Worm (Caenorhabditis elegans): Measurements from ENCODE around the gene kup-1.

Gene kup-1

DNA sequence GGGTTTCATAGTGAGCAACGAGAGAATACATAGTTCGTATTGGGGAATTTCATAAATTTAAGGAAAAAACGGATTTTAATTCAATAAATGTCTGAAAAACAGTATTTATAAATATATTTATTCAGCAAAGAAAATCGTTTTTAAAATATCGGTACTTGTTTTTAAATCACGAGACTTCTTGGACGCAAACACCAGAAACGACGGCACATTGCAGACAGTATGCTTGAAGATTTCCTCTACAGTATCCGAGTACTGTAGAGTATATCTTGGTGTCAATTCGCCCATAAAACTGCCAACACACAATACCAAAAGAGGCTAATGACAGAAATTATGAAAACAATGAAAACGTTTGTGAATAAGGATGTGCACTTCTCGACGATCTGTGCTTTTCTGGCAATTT is 25.2 kb upstream of the kup-1 start (continued):
- no peak for TF ChIP-seq mbf-1 (tag; optimal IDR thresholded peaks at IDR 0.05)
- no peak for TF ChIP-seq nhr-6 (tag; optimal IDR thresholded peaks at IDR 0.05)
- TF ChIP-seq crh-2 (tag; optimal IDR thresholded peaks at IDR 0.05): no peak
- no peak for TF ChIP-seq nhr-77 (tag; optimal IDR thresholded peaks at IDR 0.05)
- peak in 1 of 2 experiments; percentile 59 for TF ChIP-seq lsy-2 (tag; optimal IDR thresholded peaks at IDR 0.05)
- no peak for TF ChIP-seq dmd-4 (tag; optimal IDR thresholded peaks at IDR 0.05)

DNA sequence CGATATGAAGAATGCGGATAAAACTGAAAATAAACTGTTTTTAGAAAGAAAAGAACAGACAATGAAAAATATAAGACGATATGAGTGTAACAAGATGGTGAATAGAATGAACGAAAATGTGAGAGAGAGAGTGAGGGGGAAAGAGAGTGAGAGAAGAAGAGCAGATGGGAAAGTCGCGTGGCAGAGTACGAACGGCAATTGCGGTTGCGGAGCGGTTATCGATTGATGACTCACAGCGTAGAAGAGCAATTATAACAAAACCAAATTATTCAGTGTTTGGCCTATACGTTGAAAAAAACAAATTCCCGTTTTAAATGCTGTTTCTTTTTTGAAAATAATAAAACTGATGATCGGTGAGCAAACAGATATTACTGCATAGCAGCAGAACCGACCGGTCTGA is 24.7 kb upstream of the kup-1 start, which contains the start of gene pqn-53:
pqn-53 (minus strand) TSS at position 23 of the 400 bp plus-strand sequence.
- peak; percentile 3 for TF ChIP-seq lin-11 (tag; optimal IDR thresholded peaks at IDR 0.05)
- no peak for TF ChIP-seq mab-5 (tag; optimal IDR thresholded peaks at IDR 0.05)
- peak; percentile 57 for TF ChIP-seq crh-2 (tag; optimal IDR thresholded peaks at IDR 0.05)
- TF ChIP-seq nhr-129 (tag; optimal IDR thresholded peaks at IDR 0.05): peak; percentile 52
- peak in 1 of 2 experiments; percentile 8 for TF ChIP-seq lsy-2 (tag; optimal IDR thresholded peaks at IDR 0.05)
- TF ChIP-seq C34F6.9 (tag; optimal IDR thresholded peaks at IDR 0.05): peak; percentile 64
- no peak for TF ChIP-seq nhr-10 (tag; optimal IDR thresholded peaks at IDR 0.05)
- TF ChIP-seq unc-55 (GFP tag; optimal IDR thresholded peaks at IDR 0.05): peak; percentile 16
- no peak for TF ChIP-seq R02D3.7 (tag; optimal IDR thresholded peaks at IDR 0.05)
- no peak for TF ChIP-seq Y55F3AM.14 (GFP tag; optimal IDR thresholded peaks at IDR 0.05)
- peak in 1 of 2 experiments; percentile 44 for TF ChIP-seq mdl-1 (tag; optimal IDR thresholded peaks at IDR 0.05)
- TF ChIP-seq fos-1 (tag; optimal IDR thresholded peaks at IDR 0.05): peak; percentile 93
- TF ChIP-seq F13H6.1 (tag; optimal IDR thresholded peaks at IDR 0.05): peak; percentile 0
- no peak for TF ChIP-seq gmeb-1 (tag; optimal IDR thresholded peaks at IDR 0.05)

DNA sequence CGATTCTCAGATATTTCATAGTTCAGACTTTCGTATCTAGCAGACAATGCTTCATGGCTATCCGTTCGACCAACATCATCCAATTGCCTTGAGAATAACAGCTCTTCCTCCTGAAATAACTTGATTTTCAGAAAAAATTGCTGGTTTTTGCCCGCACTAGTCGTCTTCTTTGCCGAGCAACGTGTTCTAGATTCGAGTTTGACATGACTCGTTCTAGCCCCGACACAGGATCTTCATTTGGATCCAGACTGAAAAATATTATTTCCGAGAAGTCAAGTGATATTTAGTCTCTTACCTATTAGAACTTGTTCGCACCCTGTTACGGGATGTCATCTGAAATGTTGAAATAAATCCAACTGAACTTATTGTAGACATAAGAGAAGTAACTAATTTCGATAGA is 22.4 kb upstream of the kup-1 start, which contains the start of gene clh-6:
clh-6 (minus strand) TSS at position 333 of the 400 bp plus-strand sequence.
- peak; percentile 58 for TF ChIP-seq ama-1 (optimal IDR thresholded peaks at IDR 0.05)
- no peak for TF ChIP-seq ZK546.5 (tag; optimal IDR thresholded peaks at IDR 0.05)
- TF ChIP-seq unc-62 (GFP tag; optimal IDR thresholded peaks at IDR 0.05): no peak
- peak; percentile 0 for TF ChIP-seq nhr-21 (tag; optimal IDR thresholded peaks at IDR 0.05)
- no peak for TF ChIP-seq sma-3 (GFP tag; optimal IDR thresholded peaks at IDR 0.05)
- no peak for TF ChIP-seq sem-4 (tag; optimal IDR thresholded peaks at IDR 0.05)
- TF ChIP-seq skn-1 (tag; optimal IDR thresholded peaks at IDR 0.05): no peak

DNA sequence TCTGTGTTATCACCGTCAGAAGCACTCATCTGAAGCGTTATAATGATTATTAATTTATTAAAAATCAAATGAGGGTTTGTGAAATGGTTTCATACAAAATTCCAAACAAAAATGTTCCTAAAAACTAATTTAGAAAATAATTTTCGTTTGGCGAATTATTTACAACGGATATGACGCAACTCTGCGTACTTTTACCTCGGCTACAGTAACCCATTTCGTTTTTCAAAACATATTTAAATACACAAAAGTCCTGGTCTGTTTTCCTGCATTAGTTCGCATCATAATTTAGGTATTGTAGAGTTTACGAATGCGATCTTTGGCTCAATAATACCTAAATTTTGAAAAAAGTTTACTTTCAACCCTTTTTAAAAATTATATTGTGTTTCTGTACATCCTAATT is 19.0 kb upstream of the kup-1 start, which contains the start of gene R07B7.2:
R07B7.2 (minus strand) TSS at position 35 of the 400 bp plus-strand sequence.
- TF ChIP-seq sma-9 (GFP tag; optimal IDR thresholded peaks at IDR 0.05): no peak
- TF ChIP-seq sma-9 (tag; optimal IDR thresholded peaks at IDR 0.05): no peak
- TF ChIP-seq F13H6.1 (tag; optimal IDR thresholded peaks at IDR 0.05): no peak
- TF ChIP-seq nhr-237 (tag; optimal IDR thresholded peaks at IDR 0.05): no peak
- TF ChIP-seq nhr-11 (tag; optimal IDR thresholded peaks at IDR 0.05): no peak
- TF ChIP-seq mdl-1 (tag; optimal IDR thresholded peaks at IDR 0.05): no peak
- TF ChIP-seq gmeb-1 (tag; optimal IDR thresholded peaks at IDR 0.05): no peak
- TF ChIP-seq mbf-1 (tag; optimal IDR thresholded peaks at IDR 0.05): no peak
- no peak for TF ChIP-seq nhr-21 (tag; optimal IDR thresholded peaks at IDR 0.05)
- TF ChIP-seq blmp-1 (tag; optimal IDR thresholded peaks at IDR 0.05; ENCODE audit: insufficient read depth): no peak
- no peak for TF ChIP-seq sem-4 (tag; optimal IDR thresholded peaks at IDR 0.05)
- no peak for TF ChIP-seq snpc-4 (tag; optimal IDR thresholded peaks at IDR 0.05)
- no peak for TF ChIP-seq crh-2 (tag; optimal IDR thresholded peaks at IDR 0.05)
- no peak for TF ChIP-seq lsy-2 (tag; optimal IDR thresholded peaks at IDR 0.05)
- TF ChIP-seq elt-1 (tag; optimal IDR thresholded peaks at IDR 0.05): no peak
- TF ChIP-seq sma-3 (GFP tag; optimal IDR thresholded peaks at IDR 0.05): no peak

DNA sequence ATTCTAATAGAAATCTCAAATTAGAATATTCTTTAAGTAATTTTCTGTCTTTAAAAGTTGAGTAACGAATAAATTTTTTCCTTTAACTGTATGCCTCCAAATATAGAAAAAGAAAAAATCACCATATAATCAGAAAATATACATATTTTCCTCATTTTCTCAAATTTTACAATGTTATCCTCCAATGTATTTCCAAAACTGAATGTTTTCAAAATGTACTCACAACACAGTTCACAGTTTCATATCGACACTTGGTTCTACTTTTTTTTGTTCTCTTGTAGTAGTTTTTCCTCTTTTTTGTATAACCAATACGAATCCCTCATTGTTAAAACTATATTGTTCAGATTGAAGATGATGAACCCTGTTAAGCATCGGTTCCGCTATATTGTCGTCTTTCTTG is 12.9 kb upstream of the kup-1 start, which contains the start of gene F10C2.7:
F10C2.7 (plus strand) TSS at position 301 of the 400 bp plus-strand sequence.
- no peak for TF ChIP-seq nhr-12 (tag; optimal IDR thresholded peaks at IDR 0.05)
- TF ChIP-seq snpc-4 (tag; optimal IDR thresholded peaks at IDR 0.05): no peak
- no peak for TF ChIP-seq mbf-1 (tag; optimal IDR thresholded peaks at IDR 0.05)
- TF ChIP-seq nhr-129 (tag; optimal IDR thresholded peaks at IDR 0.05): no peak
- no peak for TF ChIP-seq crh-2 (tag; optimal IDR thresholded peaks at IDR 0.05)
- TF ChIP-seq aly-2 (tag; optimal IDR thresholded peaks at IDR 0.05): no peak
- no peak for TF ChIP-seq alr-1 (tag; optimal IDR thresholded peaks at IDR 0.05)
- no peak for TF ChIP-seq Y55F3AM.14 (GFP tag; optimal IDR thresholded peaks at IDR 0.05)
- TF ChIP-seq lsy-2 (tag; optimal IDR thresholded peaks at IDR 0.05): no peak
- TF ChIP-seq nhr-237 (tag; optimal IDR thresholded peaks at IDR 0.05): no peak
- TF ChIP-seq mdl-1 (tag; optimal IDR thresholded peaks at IDR 0.05): no peak
- TF ChIP-seq nhr-77 (tag; optimal IDR thresholded peaks at IDR 0.05): no peak

All from whole organism, L2 larva.